Fruit fly (Drosophila melanogaster): ENCODE measurements around the gene CG43403.

Gene CG43403

DNA sequence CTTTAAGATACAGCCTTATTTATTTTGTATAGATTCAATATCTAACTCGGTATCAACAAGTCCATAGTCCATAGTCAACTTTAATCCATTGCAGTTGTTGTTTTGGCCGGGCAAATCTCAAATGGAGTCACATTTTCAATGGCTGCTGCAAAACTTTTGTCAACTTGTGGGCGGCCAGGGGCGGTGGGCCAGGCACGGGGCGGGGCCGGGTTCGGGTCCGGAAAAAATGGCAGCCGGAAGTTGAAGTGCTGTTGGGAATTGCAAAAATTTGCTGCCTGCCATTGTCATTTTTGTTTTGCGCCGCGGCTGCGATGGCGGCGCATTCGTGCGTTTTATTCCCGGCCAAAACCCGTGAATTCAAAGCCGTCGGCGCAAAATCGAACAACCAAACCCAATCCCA is 4.0 kb downstream of the CG43403 start:
- TF ChIP-seq usp (GFP tag; optimal IDR thresholded peaks at IDR 0.05) (no peak), psq (optimal IDR thresholded peaks at IDR 0.05) (no peak), CG8478 (optimal IDR thresholded peaks at IDR 0.05) (no peak), EcR (GFP tag; optimal IDR thresholded peaks at IDR 0.05) (no peak), Dll (optimal IDR thresholded peaks at IDR 0.05) (no peak), pan (optimal IDR thresholded peaks at IDR 0.05) (no peak)

DNA sequence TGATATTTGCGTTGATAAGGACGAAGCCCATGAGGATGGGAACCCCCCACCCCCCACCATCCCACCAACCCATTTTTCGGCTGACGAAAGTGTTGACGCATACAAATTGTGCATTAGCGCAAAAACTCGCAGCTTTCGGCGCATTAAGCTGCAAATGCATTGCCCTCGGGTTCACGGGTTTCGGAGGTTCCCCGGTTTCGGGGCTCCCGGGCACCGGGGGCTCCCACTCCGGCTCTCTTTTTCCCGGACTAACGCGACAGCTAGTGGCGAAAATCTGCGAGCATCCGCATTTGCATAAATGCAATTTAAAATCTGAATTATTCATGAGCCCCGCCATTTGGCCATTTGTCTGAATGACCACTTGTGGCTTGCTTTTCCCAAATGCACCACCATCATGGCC is 7.5 kb downstream of the CG43403 start:
- TF ChIP-seq pan (optimal IDR thresholded peaks at IDR 0.05) = no peak
- TF ChIP-seq usp (GFP tag; optimal IDR thresholded peaks at IDR 0.05) = no peak
- TF ChIP-seq psq (optimal IDR thresholded peaks at IDR 0.05) = no peak
- TF ChIP-seq Dll (optimal IDR thresholded peaks at IDR 0.05) = no peak
- TF ChIP-seq CG8478 (optimal IDR thresholded peaks at IDR 0.05) = no peak
- no peak for TF ChIP-seq EcR (GFP tag; optimal IDR thresholded peaks at IDR 0.05)

DNA sequence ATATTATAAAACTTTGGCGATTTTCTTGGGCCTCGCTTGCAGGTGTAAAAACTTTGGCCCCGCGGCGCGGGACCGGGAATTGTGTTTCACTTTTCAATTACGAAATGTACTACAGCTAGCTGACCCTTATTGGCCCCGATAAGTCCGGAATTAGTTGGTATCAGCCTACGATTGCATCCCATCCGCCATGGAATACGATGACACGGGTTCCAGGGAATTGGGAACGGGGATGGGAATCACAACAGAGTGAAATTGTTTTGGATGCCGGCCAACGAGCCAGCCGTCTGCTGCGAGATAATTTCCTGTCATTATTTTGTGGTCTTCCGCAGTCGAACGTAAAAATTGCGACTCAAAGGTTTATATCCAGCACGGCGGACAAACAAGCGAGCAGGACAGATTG is 8.8 kb downstream of the CG43403 start:
- TF ChIP-seq Dll (optimal IDR thresholded peaks at IDR 0.05) = no peak
- TF ChIP-seq CG8478 (optimal IDR thresholded peaks at IDR 0.05) = no peak
- TF ChIP-seq usp (GFP tag; optimal IDR thresholded peaks at IDR 0.05) = no peak
- no peak for TF ChIP-seq psq (optimal IDR thresholded peaks at IDR 0.05)
- TF ChIP-seq pan (optimal IDR thresholded peaks at IDR 0.05) = no peak
- no peak for TF ChIP-seq EcR (GFP tag; optimal IDR thresholded peaks at IDR 0.05)

DNA sequence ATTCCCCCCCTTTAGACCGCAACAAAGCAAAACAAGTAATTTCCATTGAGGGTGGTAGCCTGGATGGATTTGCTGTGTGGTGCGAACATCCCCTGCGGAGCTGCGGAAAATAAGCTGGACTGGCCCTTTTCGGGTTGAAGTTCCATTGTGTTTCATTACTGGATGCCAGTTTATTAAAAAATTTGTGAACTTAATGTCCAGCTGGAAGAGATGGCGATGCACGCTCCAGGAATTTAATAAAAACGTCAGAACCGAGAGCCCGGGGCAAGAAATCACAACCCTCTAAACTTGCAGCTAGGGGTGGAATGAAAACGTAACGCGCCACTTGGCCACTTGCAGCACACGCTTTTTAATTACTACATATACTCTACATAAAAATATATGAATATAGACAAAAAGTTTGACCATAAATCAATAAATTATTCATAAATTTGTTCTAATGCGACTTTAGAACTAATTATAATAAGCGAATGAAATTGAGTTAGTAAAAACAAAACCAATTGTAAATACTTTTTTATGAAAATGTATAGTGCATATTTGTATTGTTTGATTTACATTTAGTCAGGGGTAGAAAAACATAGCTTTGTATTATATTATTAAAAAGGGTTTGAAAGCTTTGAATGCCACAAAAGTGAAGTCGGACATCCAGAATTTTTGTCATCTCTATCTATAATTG is 16.5 kb downstream of the CG43403 start:
- TF ChIP-seq pan (optimal IDR thresholded peaks at IDR 0.05) (no peak), EcR (GFP tag; optimal IDR thresholded peaks at IDR 0.05) (no peak), usp (GFP tag; optimal IDR thresholded peaks at IDR 0.05) (no peak), psq (optimal IDR thresholded peaks at IDR 0.05) (no peak), CG8478 (optimal IDR thresholded peaks at IDR 0.05) (no peak), Dll (optimal IDR thresholded peaks at IDR 0.05) (no peak)

DNA sequence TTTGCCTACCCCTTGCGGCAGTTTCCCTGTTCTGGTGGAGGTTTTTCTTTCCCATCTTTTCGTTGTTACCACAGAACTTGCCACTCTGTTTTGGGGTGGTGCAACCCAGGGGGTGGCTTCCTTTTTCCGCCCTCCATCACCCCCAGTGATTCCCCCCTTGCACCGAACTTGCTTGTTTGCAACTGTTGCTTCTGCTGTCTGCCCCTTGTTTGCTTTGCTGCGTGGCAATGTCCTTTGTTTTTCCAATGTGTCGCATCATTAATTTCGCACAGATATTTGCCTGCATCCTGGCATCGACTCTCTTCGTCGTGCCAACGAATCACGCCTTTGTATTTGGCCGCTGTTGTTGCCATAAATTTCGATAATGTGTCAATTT is 17.0 kb downstream of the CG43403 start:
- TF ChIP-seq usp (GFP tag; optimal IDR thresholded peaks at IDR 0.05) (no peak), EcR (GFP tag; optimal IDR thresholded peaks at IDR 0.05) (no peak), CG8478 (optimal IDR thresholded peaks at IDR 0.05) (no peak), pan (optimal IDR thresholded peaks at IDR 0.05) (no peak), psq (optimal IDR thresholded peaks at IDR 0.05) (no peak), Dll (optimal IDR thresholded peaks at IDR 0.05) (no peak)

DNA sequence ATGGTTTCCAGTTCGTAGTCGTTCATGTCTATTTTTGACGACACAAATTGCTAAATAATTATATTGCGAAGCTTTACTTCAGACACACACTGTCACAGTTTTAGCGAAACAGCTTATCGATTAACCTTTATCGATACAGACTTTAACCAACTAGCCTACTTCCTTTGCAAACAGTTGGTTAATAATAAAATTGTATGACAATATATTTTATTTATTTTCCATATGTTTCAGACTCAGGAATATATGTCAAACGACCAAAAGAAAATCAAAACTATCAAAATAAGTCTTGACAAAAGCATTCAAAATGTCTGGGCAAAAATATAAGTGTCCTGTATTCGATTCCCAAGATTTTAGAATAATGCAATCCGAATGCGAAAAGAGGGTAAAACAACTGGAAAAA is 27.6 kb downstream of the CG43403 start, which contains the start of the genes CG9962 and CG43851:
TSS of gene CG9962 (minus strand) at position 101 of the 400 bp plus-strand sequence.
TSS of gene CG43851 (plus strand) at position 267 of the 400 bp plus-strand sequence.
- no peak for TF ChIP-seq EcR (GFP tag; optimal IDR thresholded peaks at IDR 0.05)
- no peak for TF ChIP-seq usp (GFP tag; optimal IDR thresholded peaks at IDR 0.05)
- TF ChIP-seq Dll (optimal IDR thresholded peaks at IDR 0.05) = no peak
- TF ChIP-seq pan (optimal IDR thresholded peaks at IDR 0.05) = no peak
- TF ChIP-seq CG8478 (optimal IDR thresholded peaks at IDR 0.05) = no peak
- no peak for TF ChIP-seq psq (optimal IDR thresholded peaks at IDR 0.05)

DNA sequence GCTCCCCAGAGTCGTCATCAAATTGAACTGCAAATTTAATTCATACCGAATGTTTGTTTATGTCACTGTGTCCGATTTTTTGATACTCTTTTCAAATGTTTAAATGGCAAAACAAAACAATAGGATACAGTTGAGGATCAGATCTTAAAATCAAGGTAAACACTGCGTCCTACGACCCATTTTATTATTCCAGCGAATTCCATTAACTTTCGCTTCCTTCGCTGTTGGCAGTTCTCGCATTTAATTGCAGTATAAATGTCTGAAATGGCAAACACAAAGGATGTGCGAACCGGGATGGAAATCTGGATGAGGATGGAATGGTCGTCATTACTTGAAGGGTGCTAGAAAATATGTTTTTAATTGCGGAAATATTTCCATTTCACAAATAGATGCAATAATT is 32.3 kb downstream of the CG43403 start, which contains the start of gene CG33125:
TSS of gene CG33125 (minus strand) at position 101 of the 400 bp plus-strand sequence.
- TF ChIP-seq psq (optimal IDR thresholded peaks at IDR 0.05) = no peak
- TF ChIP-seq pan (optimal IDR thresholded peaks at IDR 0.05) = no peak
- TF ChIP-seq CG8478 (optimal IDR thresholded peaks at IDR 0.05) = no peak
- TF ChIP-seq EcR (GFP tag; optimal IDR thresholded peaks at IDR 0.05) = no peak
- TF ChIP-seq usp (GFP tag; optimal IDR thresholded peaks at IDR 0.05) = no peak
- no peak for TF ChIP-seq Dll (optimal IDR thresholded peaks at IDR 0.05)

DNA sequence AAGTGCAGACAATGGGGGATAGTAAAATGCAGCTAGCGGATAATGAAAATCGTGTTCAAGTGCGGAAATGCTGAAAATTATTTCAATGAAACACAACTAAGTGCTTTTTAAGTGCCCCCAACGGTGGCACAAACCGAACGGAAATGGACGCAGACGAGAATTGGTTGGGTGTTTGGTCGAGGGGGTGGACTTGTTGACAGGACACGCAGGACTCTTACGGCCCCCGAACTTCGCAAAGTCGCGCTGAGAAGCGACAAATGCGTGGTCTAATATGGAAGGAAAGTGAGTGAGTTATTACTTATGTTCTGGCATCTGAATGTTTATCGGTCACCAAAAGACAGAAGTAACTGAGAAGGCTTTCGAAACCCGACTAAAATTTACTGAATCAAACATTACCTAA is 32.8 kb downstream of the CG43403 start, which contains the start of gene Prosbeta4R1:
TSS of gene Prosbeta4R1 (plus strand) at position 301 of the 400 bp plus-strand sequence.
- TF ChIP-seq CG8478 (optimal IDR thresholded peaks at IDR 0.05) = no peak
- no peak for TF ChIP-seq Dll (optimal IDR thresholded peaks at IDR 0.05)
- TF ChIP-seq pan (optimal IDR thresholded peaks at IDR 0.05) = no peak
- no peak for TF ChIP-seq usp (GFP tag; optimal IDR thresholded peaks at IDR 0.05)
- TF ChIP-seq EcR (GFP tag; optimal IDR thresholded peaks at IDR 0.05) = no peak
- no peak for TF ChIP-seq psq (optimal IDR thresholded peaks at IDR 0.05)

DNA sequence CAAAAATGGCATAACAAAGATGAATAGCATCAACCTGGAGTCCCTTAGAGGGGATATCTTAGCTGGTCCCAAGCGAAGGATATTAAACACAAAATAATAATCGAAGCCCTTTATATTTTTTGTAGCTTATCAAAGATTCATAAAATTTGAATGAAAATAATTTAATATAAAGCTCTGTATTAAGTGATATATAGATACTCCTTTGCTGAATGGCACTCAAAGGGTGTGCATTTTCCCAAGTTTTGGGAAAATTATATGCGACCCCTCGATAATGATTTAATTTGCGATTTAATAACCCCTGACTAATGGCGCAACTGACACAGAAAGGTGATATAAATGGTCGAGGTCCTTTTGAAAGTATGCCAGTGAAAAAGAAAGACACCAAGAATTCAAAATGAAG is 33.8 kb downstream of the CG43403 start, which contains the start of gene Or23a:
TSS of gene Or23a (plus strand) at position 301 of the 400 bp plus-strand sequence.
- TF ChIP-seq Dll (optimal IDR thresholded peaks at IDR 0.05) (no peak), EcR (GFP tag; optimal IDR thresholded peaks at IDR 0.05) (no peak), CG8478 (optimal IDR thresholded peaks at IDR 0.05) (no peak), psq (optimal IDR thresholded peaks at IDR 0.05) (no peak), pan (optimal IDR thresholded peaks at IDR 0.05) (no peak), usp (GFP tag; optimal IDR thresholded peaks at IDR 0.05) (no peak)

DNA sequence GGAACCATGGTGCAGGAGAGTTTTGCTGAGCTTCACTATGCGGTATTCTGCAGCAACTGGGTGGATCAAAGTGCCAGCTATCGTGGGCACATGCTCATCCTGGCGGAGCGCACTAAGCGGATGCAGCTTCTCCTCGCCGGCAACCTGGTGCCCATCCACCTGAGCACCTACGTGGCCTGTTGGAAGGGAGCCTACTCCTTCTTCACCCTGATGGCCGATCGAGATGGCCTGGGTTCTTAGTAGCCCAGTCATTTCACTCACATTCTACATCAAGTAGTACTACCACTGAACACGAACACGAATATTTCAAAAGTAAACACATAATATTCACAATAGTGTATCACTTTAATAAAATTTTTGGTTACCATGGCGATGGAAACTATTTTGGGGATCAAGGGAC is 35.1 kb downstream of the CG43403 start, which contains the start of gene Prosbeta4R2:
TSS of gene Prosbeta4R2 (plus strand) at position 301 of the 400 bp plus-strand sequence.
- TF ChIP-seq psq (optimal IDR thresholded peaks at IDR 0.05) (no peak), EcR (GFP tag; optimal IDR thresholded peaks at IDR 0.05) (no peak), Dll (optimal IDR thresholded peaks at IDR 0.05) (no peak), usp (GFP tag; optimal IDR thresholded peaks at IDR 0.05) (no peak), pan (optimal IDR thresholded peaks at IDR 0.05) (no peak), CG8478 (optimal IDR thresholded peaks at IDR 0.05) (no peak)

DNA sequence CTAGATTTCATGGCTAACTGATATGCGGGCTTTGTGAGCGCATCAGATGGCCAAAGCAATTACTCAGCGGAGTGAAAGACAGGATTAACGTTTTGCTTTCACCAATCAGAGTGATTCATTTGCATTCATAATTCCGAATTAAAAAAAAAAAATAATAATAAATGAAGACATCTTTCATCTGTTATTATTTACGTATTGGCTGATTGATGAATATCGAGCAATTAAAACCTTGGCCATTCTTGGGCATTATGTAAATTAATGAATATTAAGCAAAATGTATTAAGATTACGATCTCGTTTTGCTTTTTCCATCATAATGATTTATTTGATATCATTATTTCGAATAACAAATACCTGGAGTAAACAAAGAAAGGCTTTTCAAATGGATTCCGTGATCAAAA is 44.8 kb downstream of the CG43403 start, which contains the start of gene Trf4:
TSS of gene Trf4 (plus strand) at position 301 of the 400 bp plus-strand sequence.
- no peak for TF ChIP-seq CG8478 (optimal IDR thresholded peaks at IDR 0.05)

DNA sequence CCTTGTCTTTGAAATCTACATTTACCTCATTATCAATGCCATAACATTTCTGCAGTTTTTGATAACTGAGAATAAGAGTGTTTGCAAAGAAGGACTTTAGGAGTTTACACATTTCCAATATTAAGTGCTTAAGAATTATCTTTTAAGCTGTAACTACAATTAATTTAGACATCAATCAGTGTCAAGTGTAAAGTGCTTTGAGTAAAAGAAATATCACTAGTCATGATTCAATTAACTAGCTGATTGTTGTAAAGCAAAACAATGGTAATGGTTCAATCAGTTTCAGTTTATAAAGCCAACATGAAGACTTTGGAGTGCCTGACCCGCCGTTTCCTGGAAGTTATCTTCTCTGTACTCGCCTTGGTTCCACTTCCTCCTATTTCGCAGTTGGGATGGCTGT is 49.5 kb downstream of the CG43403 start, which contains the start of gene Gr23a:
TSS of gene Gr23a (plus strand) at position 301 of the 400 bp plus-strand sequence.
- TF ChIP-seq Dll (optimal IDR thresholded peaks at IDR 0.05) = no peak
- no peak for TF ChIP-seq pan (optimal IDR thresholded peaks at IDR 0.05)
- TF ChIP-seq EcR (GFP tag; optimal IDR thresholded peaks at IDR 0.05) = no peak
- TF ChIP-seq CG8478 (optimal IDR thresholded peaks at IDR 0.05) = no peak
- no peak for TF ChIP-seq usp (GFP tag; optimal IDR thresholded peaks at IDR 0.05)
- TF ChIP-seq psq (optimal IDR thresholded peaks at IDR 0.05) = no peak

Data from whole organism.